Worm (Caenorhabditis elegans): ENCODE results near the gene F14H12.8.
A peak's percentile ranks its signal among the peaks of the same experiment; 100 is the strongest.

F14H12.8 gene

DNA sequence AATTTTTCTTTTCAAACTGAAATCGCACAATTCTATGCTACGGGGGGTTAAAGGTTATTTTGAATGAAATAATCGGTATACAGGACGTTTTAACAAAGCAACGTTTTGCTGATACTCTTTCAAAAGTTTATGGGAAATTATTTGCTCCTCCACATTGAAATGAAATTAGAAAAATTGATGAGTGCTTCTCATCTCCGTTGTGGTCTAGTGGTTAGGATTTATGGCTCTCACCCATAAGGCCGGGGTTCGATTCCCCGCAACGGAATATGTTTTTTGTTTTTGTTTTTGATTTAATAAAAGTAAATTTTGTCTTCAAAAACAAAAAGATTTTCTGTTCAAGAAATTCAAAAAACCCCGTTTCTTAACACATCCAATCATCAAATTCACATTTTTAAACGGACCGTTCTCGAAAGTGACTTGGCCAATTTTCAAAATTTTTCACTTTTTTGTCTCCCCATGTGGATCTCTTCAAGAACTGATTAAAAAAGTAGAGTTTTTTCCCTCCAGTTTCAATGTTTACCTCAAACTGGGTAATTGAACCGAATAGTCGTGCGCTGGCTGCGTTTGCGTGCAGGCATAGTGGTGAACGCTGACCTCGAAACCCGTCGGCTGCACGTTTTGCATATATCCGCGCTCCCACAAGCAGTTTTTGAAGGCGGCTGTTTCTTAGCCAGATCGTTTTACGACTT is 45.0 kb upstream of the F14H12.8 start (continued):
- TF ChIP-seq D1046.2 (GFP tag; IDR thresholded peaks at IDR 0.05) = no peak
- no peak for TF ChIP-seq ztf-7 (tag; optimal IDR thresholded peaks at IDR 0.05)
- TF ChIP-seq zip-2 (tag; optimal IDR thresholded peaks at IDR 0.05) = no peak
- TF ChIP-seq ctbp-1 (GFP tag; IDR thresholded peaks at IDR 0.05) = no peak
- no peak for TF ChIP-seq nhr-77 (tag; optimal IDR thresholded peaks at IDR 0.05)
- TF ChIP-seq Y75B8A.6 (GFP tag; IDR thresholded peaks at IDR 0.05) = no peak
- TF ChIP-seq nhr-42 (GFP tag; IDR thresholded peaks at IDR 0.05) = no peak
- TF ChIP-seq cey-2 (tag; optimal IDR thresholded peaks at IDR 0.05; ENCODE audit: borderline replicate concordance, insufficient read depth) = no peak
- TF ChIP-seq ceh-32 (tag; optimal IDR thresholded peaks at IDR 0.05; ENCODE audit: poor library complexity) = no peak
- no peak for TF ChIP-seq ceh-20 (GFP tag; IDR thresholded peaks at IDR 0.05)
- no peak for TF ChIP-seq nhr-48 (tag; optimal IDR thresholded peaks at IDR 0.05)
- no peak for TF ChIP-seq saeg-2 (GFP tag; IDR thresholded peaks at IDR 0.05)
- peak; percentile 58; the same call in 1 of the 2 replicates for TF ChIP-seq pha-4 (GFP tag; IDR thresholded peaks at IDR 0.05)
- TF ChIP-seq pha-4 (tag; optimal IDR thresholded peaks at IDR 0.05) = no peak
- TF ChIP-seq mdt-29 (GFP tag; IDR thresholded peaks at IDR 0.05) = no peak
- no peak for TF ChIP-seq egl-43 (GFP tag; IDR thresholded peaks at IDR 0.05)
- no peak for TF ChIP-seq hlh-11 (tag; optimal IDR thresholded peaks at IDR 0.05)
- TF ChIP-seq lsy-2 (tag; optimal IDR thresholded peaks at IDR 0.05) = no peak
- TF ChIP-seq php-3 (GFP tag; IDR thresholded peaks at IDR 0.05) = no peak
- no peak for TF ChIP-seq aha-1 (tag)
- no peak for TF ChIP-seq lin-15B (tag; optimal IDR thresholded peaks at IDR 0.05)
- TF ChIP-seq mxl-3 (GFP tag; optimal IDR thresholded peaks at IDR 0.05) = no peak

DNA sequence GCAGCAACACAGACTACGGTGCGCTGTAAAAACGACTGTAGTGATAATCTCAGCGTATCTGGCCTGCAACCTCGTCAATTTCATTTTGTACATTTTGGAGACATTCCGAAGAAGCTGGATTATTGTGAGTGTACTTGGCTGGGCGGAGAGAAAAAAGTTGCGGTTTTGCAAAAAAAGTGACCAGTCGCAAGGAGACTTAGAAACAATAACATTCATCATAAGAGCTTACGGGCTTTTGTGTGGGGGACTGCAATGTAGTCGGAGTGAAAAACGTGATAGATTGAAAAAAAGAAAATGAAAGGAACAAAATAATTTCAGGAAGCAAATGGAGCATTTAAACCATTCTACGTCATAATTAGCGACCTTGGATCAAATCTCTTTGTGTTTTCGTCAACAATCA is 43.7 kb upstream of the F14H12.8 start:
- TF ChIP-seq ceh-20 (GFP tag; IDR thresholded peaks at IDR 0.05) (0 out of 2 replicates have a peak, but pooled peaks have one; percentile 17), aha-1 (tag) (peak; percentile 70), gei-8 (GFP tag; optimal IDR thresholded peaks at IDR 0.05) (no peak)

DNA sequence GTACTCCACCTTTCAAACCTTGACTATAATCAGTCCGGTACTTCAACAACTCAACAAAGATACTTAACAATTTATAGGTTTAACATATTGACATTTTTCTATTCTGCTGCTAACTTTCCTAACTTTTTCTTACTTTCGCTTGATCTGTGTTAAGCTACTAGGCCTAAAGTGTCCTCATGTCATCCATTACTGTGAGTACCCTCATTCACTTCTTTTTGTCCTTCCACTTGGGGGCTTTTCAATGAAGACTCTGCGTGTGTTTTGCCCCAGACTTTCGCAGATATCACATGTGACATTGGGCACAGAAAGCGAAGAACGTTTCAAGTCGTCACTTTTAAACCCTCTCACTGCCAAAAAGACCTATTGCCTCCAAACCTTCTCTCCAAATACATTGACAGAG is 39.9 kb upstream of the F14H12.8 start:
- TF ChIP-seq zfp-2 (tag; optimal IDR thresholded peaks at IDR 0.05) (no peak), ceh-20 (GFP tag; IDR thresholded peaks at IDR 0.05) (peak; percentile 32; the same call in 1 of the 2 replicates), hlh-30 (tag; optimal IDR thresholded peaks at IDR 0.05; ENCODE audit: insufficient read depth) (peak; percentile 4)

DNA sequence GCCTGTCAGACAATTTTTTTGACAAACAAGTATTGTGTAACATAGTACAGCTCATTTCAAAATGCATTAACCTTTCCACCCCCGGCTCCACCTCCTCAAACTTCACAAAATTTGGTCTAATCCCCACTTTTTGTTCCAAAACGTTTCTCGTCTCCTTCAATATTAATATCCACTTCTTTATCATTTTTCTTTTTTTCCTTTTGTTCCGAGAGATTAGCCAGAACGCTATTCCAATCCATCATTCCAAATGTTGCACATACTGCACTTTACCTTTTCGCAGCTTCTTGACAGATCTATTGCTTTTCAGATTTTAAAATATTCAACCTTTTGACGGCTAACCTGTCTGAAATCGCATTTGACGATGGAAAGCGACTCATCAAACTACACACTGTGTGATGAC is 38.1 kb upstream of the F14H12.8 start, which contains the start of gene D1079.1:
TSS of gene D1079.1 (plus strand) at position 301 of the 400 bp plus-strand sequence.
- TF ChIP-seq lin-39 (tag; optimal IDR thresholded peaks at IDR 0.05) (peak; percentile 20), snpc-1.2 (GFP tag; IDR thresholded peaks at IDR 0.05) (no peak), madf-5 (GFP tag; IDR thresholded peaks at IDR 0.05) (no peak), nhr-41 (GFP tag; IDR thresholded peaks at IDR 0.05) (no peak)

DNA sequence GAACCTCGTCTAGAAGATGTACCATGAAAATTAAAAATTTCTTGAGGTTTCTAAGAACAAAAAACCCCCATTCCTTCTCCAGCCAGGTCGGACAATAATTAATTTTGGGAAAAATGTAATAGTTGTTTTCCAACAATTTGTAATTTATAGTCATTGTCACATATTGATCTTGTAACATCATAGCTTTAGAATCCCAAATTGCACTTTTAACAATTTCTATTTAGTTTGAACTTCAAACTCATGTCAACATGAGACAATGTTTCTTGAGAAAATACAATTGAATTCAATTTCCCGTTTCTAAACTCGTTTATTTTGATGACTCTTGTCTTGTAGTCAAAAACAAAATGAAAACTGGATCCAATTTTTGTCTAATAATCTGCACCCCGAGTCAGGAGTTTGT is 35.5 kb upstream of the F14H12.8 start:
- TF ChIP-seq set-16 (GFP tag; IDR thresholded peaks at IDR 0.05) (no peak), aha-1 (tag) (peak; percentile 96)

DNA sequence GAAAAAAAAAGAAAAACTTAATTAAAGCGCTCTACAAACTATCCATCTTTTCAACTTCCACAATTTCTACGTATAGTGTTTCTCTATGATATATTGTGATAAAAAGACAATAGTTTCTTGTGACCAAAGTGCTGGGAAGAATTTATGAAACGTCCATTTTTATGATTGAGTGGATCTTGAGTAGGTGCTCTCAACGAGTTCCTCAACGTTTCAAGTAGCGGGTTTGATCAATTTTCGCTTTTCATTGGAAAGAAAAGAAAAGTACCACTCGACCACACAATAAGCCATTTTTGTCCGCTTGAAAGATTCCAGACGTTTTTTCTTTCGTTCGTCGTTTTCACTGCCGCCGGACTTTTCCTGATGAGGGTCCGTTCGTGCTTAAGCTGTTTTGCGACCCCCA is 32.7 kb upstream of the F14H12.8 start:
- TF ChIP-seq zip-11 (GFP tag; IDR thresholded peaks at IDR 0.05) = no peak
- no peak for TF ChIP-seq sdz-12 (GFP tag; optimal IDR thresholded peaks at IDR 0.05)
- no peak for TF ChIP-seq vab-7 (GFP tag; IDR thresholded peaks at IDR 0.05)
- no peak for TF ChIP-seq T20F7.1 (GFP tag; optimal IDR thresholded peaks at IDR 0.05)
- TF ChIP-seq Y75B8A.6 (GFP tag; IDR thresholded peaks at IDR 0.05) = no peak
- TF ChIP-seq lin-39 (tag; optimal IDR thresholded peaks at IDR 0.05) = no peak
- TF ChIP-seq skn-1 (tag; optimal IDR thresholded peaks at IDR 0.05) = no peak
- TF ChIP-seq ceh-32 (tag; optimal IDR thresholded peaks at IDR 0.05; ENCODE audit: poor library complexity) = no peak
- no peak for TF ChIP-seq ceh-20 (GFP tag; IDR thresholded peaks at IDR 0.05)
- TF ChIP-seq nhr-28 (tag; optimal IDR thresholded peaks at IDR 0.05) = no peak
- TF ChIP-seq snpc-4 (tag; optimal IDR thresholded peaks at IDR 0.05) = no peak
- no peak for TF ChIP-seq ceh-82 (tag; optimal IDR thresholded peaks at IDR 0.05)
- TF ChIP-seq dmd-9 (GFP tag; IDR thresholded peaks at IDR 0.05) = no peak
- no peak for TF ChIP-seq Y105C5A.15 (GFP tag; IDR thresholded peaks at IDR 0.05)
- TF ChIP-seq F44E2.7 (GFP tag; IDR thresholded peaks at IDR 0.05) = no peak
- TF ChIP-seq aha-1 (tag) = no peak
- no peak for TF ChIP-seq madf-9 (GFP tag; conservative IDR thresholded peaks at IDR 0.05)
- TF ChIP-seq ZK546.5 (tag; optimal IDR thresholded peaks at IDR 0.05) = no peak

Measured in whole organism, L4 larva.